Fruit fly (Drosophila melanogaster) whole organism, embryonic: ENCODE data around the gene isoQC.

Experiments
- Bdp1 ChIP-seq: fragments of 200-800 bp; sonication (Bioruptor generic); optimal IDR thresholded peaks from 3 replicates; lab custom pipeline; 2016; ENCODE audit warnings: missing biosample characterization, missing genetic modification characterization
- CG12391 ChIP-seq: fragments of 200-800 bp; sonication (Bioruptor generic); optimal IDR thresholded peaks from 3 replicates; lab custom pipeline; 2018; ENCODE audit warnings: missing biosample characterization, mild to moderate bottlenecking, missing genetic modification characterization, moderate library complexity
- CG12659 ChIP-seq: fragments of 200-800 bp; sonication (Bioruptor generic); optimal IDR thresholded peaks from 3 replicates; lab custom pipeline; 2017; ENCODE audit warnings: mild to moderate bottlenecking, missing biosample characterization, missing genetic modification reagents, missing genetic modification characterization
- CG12942 ChIP-seq: fragments of 200-800 bp; sonication (Bioruptor generic); optimal IDR thresholded peaks from 3 replicates; lab custom pipeline; 2016; ENCODE audit warnings: missing biosample characterization, missing genetic modification characterization
- CG14667 ChIP-seq: fragments of 200-800 bp; sonication (Bioruptor generic); IDR thresholded peaks from 2 replicates; pipeline ENCODE4 v1.3.6; 2022; ENCODE audit warnings: missing biosample characterization, missing genetic modification characterization
- CG16863 ChIP-seq: fragments of 200-800 bp; sonication (Bioruptor generic); optimal IDR thresholded peaks from 3 replicates; lab custom pipeline; 2016; ENCODE audit warnings: missing biosample characterization, missing genetic modification characterization
- CG17612 ChIP-seq: fragments of 200-800 bp; sonication (Bioruptor generic); IDR thresholded peaks from 2 replicates; pipeline ENCODE4 v1.3.6; 2022; ENCODE audit warnings: missing biosample characterization, missing genetic modification characterization
- CG17829 ChIP-seq: fragments of 200-800 bp; optimal IDR thresholded peaks from 2 replicates; lab custom pipeline; 2019; ENCODE audit warnings: missing biosample characterization, mild to moderate bottlenecking, missing genetic modification characterization, moderate library complexity
- CG17912 ChIP-seq: fragments of 200-800 bp; sonication (Bioruptor generic); optimal IDR thresholded peaks from 2 replicates; lab custom pipeline; 2018; ENCODE audit warnings: missing biosample characterization, mild to moderate bottlenecking, missing genetic modification characterization
- CG18599 ChIP-seq: fragments of 200-800 bp; sonication (Bioruptor generic); optimal IDR thresholded peaks from 3 replicates; lab custom pipeline; 2017; ENCODE audit warnings: missing biosample characterization, missing genetic modification characterization, mild to moderate bottlenecking, moderate library complexity, missing genetic modification reagents
- CG2199 ChIP-seq: fragments of 200-800 bp; sonication (Bioruptor generic); IDR thresholded peaks from 3 replicates; pipeline ENCODE4 v1.3.6; 2022; ENCODE audit warnings: missing biosample characterization, missing genetic modification characterization
- CG3163 ChIP-seq: fragments of 200-800 bp; sonication (Bioruptor generic); optimal IDR thresholded peaks from 3 replicates; lab custom pipeline; 2016; ENCODE audit warnings: missing biosample characterization, missing genetic modification characterization
- CG34376 ChIP-seq: fragments of 200-800 bp; sonication (Bioruptor generic); optimal IDR thresholded peaks from 2 replicates; lab custom pipeline; 2018; ENCODE audit warnings: missing biosample characterization, mild to moderate bottlenecking, missing genetic modification characterization
- CG4707 ChIP-seq: fragments of 200-800 bp; sonication (Bioruptor generic); optimal IDR thresholded peaks from 2 replicates; lab custom pipeline; 2018; ENCODE audit warnings: missing biosample characterization, mild to moderate bottlenecking, missing genetic modification characterization, moderate library complexity
- CG6254 ChIP-seq: fragments of 200-800 bp; sonication (Bioruptor generic); optimal IDR thresholded peaks from 3 replicates; lab custom pipeline; 2017; ENCODE audit warnings: mild to moderate bottlenecking, missing biosample characterization, missing genetic modification reagents, missing genetic modification characterization
- CG9609 ChIP-seq: fragments of 200-800 bp; sonication (Bioruptor generic); optimal IDR thresholded peaks from 3 replicates; lab custom pipeline; 2016; ENCODE audit warnings: missing biosample characterization, missing genetic modification characterization
- CG9797 ChIP-seq: fragments of 200-800 bp; sonication (Bioruptor generic); optimal IDR thresholded peaks from 3 replicates; lab custom pipeline; 2018; ENCODE audit warnings: missing biosample characterization, mild to moderate bottlenecking, missing genetic modification characterization
- Camta ChIP-seq: fragments of 200-800 bp; sonication (Bioruptor generic); optimal IDR thresholded peaks from 2 replicates; lab custom pipeline; 2016; ENCODE audit warnings: missing biosample characterization, missing genetic modification characterization
- E2f1 ChIP-seq: fragments of 200-800 bp; sonication (Bioruptor generic); IDR thresholded peaks from 2 replicates; pipeline ENCODE4 v1.3.6; 2022; ENCODE audit warnings: missing biosample characterization, missing genetic modification characterization
- GATAe ChIP-seq: fragments of 200-800 bp; sonication (Bioruptor generic); conservative IDR thresholded peaks from 2 replicates; pipeline ENCODE4 v1.3.6; 2022; ENCODE audit warnings: missing biosample characterization, missing genetic modification characterization
- HHEX ChIP-seq: fragments of 200-800 bp; sonication (Bioruptor generic); optimal IDR thresholded peaks from 3 replicates; lab custom pipeline; 2017; ENCODE audit warnings: missing biosample characterization, mild to moderate bottlenecking, missing genetic modification characterization, missing genetic modification reagents
- HmgZ ChIP-seq: fragments of 200-800 bp; sonication (Bioruptor generic); optimal IDR thresholded peaks from 2 replicates; lab custom pipeline; 2018; ENCODE audit warnings: missing biosample characterization, mild to moderate bottlenecking, missing genetic modification characterization
- Lim3 ChIP-seq: fragments of 200-800 bp; sonication (Bioruptor generic); IDR thresholded peaks from 2 replicates; pipeline ENCODE4 v1.3.6; 2022; ENCODE audit warnings: missing biosample characterization, missing genetic modification characterization
- Mrtf ChIP-seq: fragments of 200-800 bp; sonication (Bioruptor generic); IDR thresholded peaks from 3 replicates; pipeline ENCODE4 v1.3.6; 2022; ENCODE audit warnings: missing biosample characterization, missing genetic modification characterization
- Neu2 ChIP-seq: fragments of 200-800 bp; sonication (Bioruptor generic); optimal IDR thresholded peaks from 3 replicates; lab custom pipeline; 2016; ENCODE audit warnings: missing biosample characterization, missing genetic modification characterization, borderline replicate concordance
- abd-A ChIP-seq: fragments of 200-800 bp; sonication (Bioruptor generic); optimal IDR thresholded peaks from 3 replicates; lab custom pipeline; 2019; ENCODE audit warnings: missing biosample characterization, mild to moderate bottlenecking, missing genetic modification characterization, moderate library complexity
- ac ChIP-seq: fragments of 200-800 bp; sonication (Bioruptor generic); optimal IDR thresholded peaks from 3 replicates; lab custom pipeline; 2017; ENCODE audit warnings: missing biosample characterization, mild to moderate bottlenecking, missing genetic modification characterization
- ase ChIP-seq: fragments of 200-800 bp; sonication (Bioruptor generic); IDR thresholded peaks from 3 replicates; pipeline ENCODE4 v1.3.6; 2022; ENCODE audit warnings: missing biosample characterization, missing genetic modification characterization
- crol ChIP-seq: fragments of 200-800 bp; sonication (Bioruptor generic); IDR thresholded peaks from 2 replicates; pipeline ENCODE4 v1.3.6; 2022; ENCODE audit warnings: missing biosample characterization, missing genetic modification characterization
- dan ChIP-seq: fragments of 200-800 bp; sonication (Bioruptor generic); IDR thresholded peaks from 2 replicates; pipeline ENCODE4 v1.3.6; 2022; ENCODE audit warnings: missing biosample characterization, missing genetic modification characterization
- dati ChIP-seq: fragments of 200-800 bp; sonication (Bioruptor generic); IDR thresholded peaks from 2 replicates; pipeline ENCODE4 v1.3.6; 2022; ENCODE audit warnings: missing biosample characterization, missing genetic modification characterization
- exex ChIP-seq: fragments of 200-800 bp; sonication (Bioruptor generic); optimal IDR thresholded peaks from 4 replicates; lab custom pipeline; 2018; ENCODE audit warnings: missing biosample characterization, mild to moderate bottlenecking, missing genetic modification characterization, moderate library complexity
- grau ChIP-seq: fragments of 200-800 bp; optimal IDR thresholded peaks from 3 replicates; lab custom pipeline; 2019; ENCODE audit warnings: missing biosample characterization, mild to moderate bottlenecking, missing genetic modification characterization, moderate library complexity
- her ChIP-seq: fragments of 200-800 bp; sonication (Bioruptor generic); optimal IDR thresholded peaks from 2 replicates; lab custom pipeline; 2016; ENCODE audit warnings: missing biosample characterization, missing genetic modification characterization
- kay ChIP-seq: fragments of 200-800 bp; sonication (Bioruptor generic); optimal IDR thresholded peaks from 2 replicates; lab custom pipeline; 2016; ENCODE audit warnings: missing biosample characterization, missing genetic modification characterization
- klu ChIP-seq: fragments of 200-800 bp; sonication (Bioruptor generic); IDR thresholded peaks from 2 replicates; pipeline ENCODE4 v1.3.6; 2022; ENCODE audit warnings: missing biosample characterization, missing genetic modification characterization
- lab ChIP-seq: fragments of 200-800 bp; sonication (Bioruptor generic); optimal IDR thresholded peaks from 3 replicates; lab custom pipeline; 2017; ENCODE audit warnings: missing biosample characterization, missing genetic modification characterization, mild to moderate bottlenecking, moderate library complexity, missing genetic modification reagents
- lmd ChIP-seq: fragments of 200-800 bp; sonication (Bioruptor generic); IDR thresholded peaks from 2 replicates; pipeline ENCODE4 v1.3.6; 2022; ENCODE audit warnings: missing biosample characterization, missing genetic modification characterization
- org-1 ChIP-seq: fragments of 200-800 bp; sonication (Bioruptor generic); optimal IDR thresholded peaks from 2 replicates; lab custom pipeline; 2017; ENCODE audit warnings: missing biosample characterization, missing genetic modification characterization
- phol ChIP-seq: fragments of 200-800 bp; sonication (Bioruptor generic); optimal IDR thresholded peaks from 3 replicates; lab custom pipeline; 2018; ENCODE audit warnings: missing biosample characterization, mild to moderate bottlenecking, missing genetic modification characterization, moderate library complexity
- prd ChIP-seq, 3 experiments: fragments of >200 bp in 2 of 3; fragments of 200-800 bp in 1 of 3; sonication (Bioruptor generic) in 1 of 3; optimal IDR thresholded peaks in 2 of 3; IDR thresholded peaks in 1 of 3; 2 replicates in 2 of 3; 3 replicates in 1 of 3; pipeline versions ENCODE4 v1.3.6 to Lab custom; 2017 to 2022; ENCODE audit warnings: missing biosample characterization in 1 of 3, missing genetic modification characterization in 1 of 3
- pzg ChIP-seq: fragments of 200-800 bp; sonication (Bioruptor generic); optimal IDR thresholded peaks from 3 replicates; lab custom pipeline; 2018; ENCODE audit warnings: missing biosample characterization, mild to moderate bottlenecking, missing genetic modification characterization, moderate library complexity
- run ChIP-seq: fragments of 200-800 bp; sonication (Bioruptor generic); optimal IDR thresholded peaks from 3 replicates; lab custom pipeline; 2018; ENCODE audit warnings: missing biosample characterization, mild to moderate bottlenecking, missing genetic modification characterization
- salm ChIP-seq: fragments of 200-800 bp; sonication (Bioruptor generic); optimal IDR thresholded peaks from 2 replicates; lab custom pipeline; 2018; ENCODE audit warnings: missing biosample characterization, mild to moderate bottlenecking, missing genetic modification characterization
- slou ChIP-seq: fragments of 200-800 bp; sonication (Bioruptor generic); optimal IDR thresholded peaks from 3 replicates; lab custom pipeline; 2016; ENCODE audit warnings: missing biosample characterization, missing genetic modification characterization
- stc ChIP-seq: fragments of 200-800 bp; sonication (Bioruptor generic); IDR thresholded peaks from 2 replicates; pipeline ENCODE4 v1.3.6; 2022; ENCODE audit warnings: missing biosample characterization, missing genetic modification characterization
- sug ChIP-seq: fragments of 200-800 bp; optimal IDR thresholded peaks from 2 replicates; lab custom pipeline; 2019; ENCODE audit warnings: missing biosample characterization, mild to moderate bottlenecking, missing genetic modification characterization, moderate library complexity
- ttk ChIP-seq: fragments of 200-800 bp; sonication (Bioruptor generic); IDR thresholded peaks from 2 replicates; pipeline ENCODE4 v2.1.2; 2022; ENCODE audit warnings: missing biosample characterization, missing genetic modification characterization

The isoQC gene

DNA sequence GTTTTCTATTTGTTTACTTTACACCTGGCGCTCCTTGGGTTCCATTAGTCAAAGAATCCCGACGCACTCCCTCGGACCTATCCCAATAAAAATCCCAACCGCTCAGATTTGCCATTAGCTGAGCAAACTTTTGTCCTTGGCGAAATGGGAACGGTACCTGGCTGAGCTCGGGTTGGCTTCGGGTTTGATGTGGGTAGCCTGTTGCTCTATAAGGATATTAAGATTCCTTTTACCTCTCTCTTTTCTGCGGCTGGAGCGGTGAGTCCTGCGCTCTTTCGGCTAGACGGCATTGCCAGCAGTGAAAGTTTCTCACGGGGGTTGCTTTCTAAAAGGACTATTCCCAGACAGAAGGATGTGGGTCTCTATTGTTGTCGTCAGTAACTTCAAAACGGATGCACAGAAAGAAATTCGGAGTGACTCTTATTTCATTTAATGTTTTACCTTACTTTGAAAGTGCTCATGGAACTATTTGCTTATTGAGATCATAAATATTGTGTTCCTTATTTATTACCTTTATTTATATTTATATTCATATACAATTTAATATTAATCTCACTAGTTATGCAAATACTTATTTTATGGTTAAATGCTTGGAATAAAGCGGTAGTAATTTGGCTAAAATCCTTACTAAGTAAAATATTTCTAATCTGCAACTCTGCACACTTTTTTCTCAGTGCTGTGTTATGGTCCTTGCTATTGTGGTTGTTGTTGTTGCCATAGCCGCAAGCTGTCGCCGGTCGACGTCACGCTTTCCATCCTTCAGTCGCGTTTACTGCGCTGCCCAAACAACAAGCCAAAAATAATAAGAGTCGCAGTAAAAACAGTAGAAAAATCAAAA is 32.4 kb upstream of the isoQC start, which contains the start of gene CG5910 (continued):
- TF ChIP-seq HmgZ (tag; lab: Kevin White, UChicago) (peak; percentile 87), CG12942 (GFP tag; lab: Kevin White, UChicago) (peak; percentile 67), CG14667 (GFP tag; lab: Robert Waterston, UW) (peak; percentile 67; the same call in 1 of the 2 replicates), org-1 (GFP tag; lab: Kevin White, UChicago) (peak; percentile 86), her (no peak), sug (tag; lab: Kevin White, UChicago) (peak; percentile 84), stc (peak; percentile 78), CG18599 (GFP tag; lab: Kevin White, UChicago) (peak; percentile 96), CG17912 (no peak), ttk (GFP tag; lab: Robert Waterston, UW) (peak; percentile 76), prd (optimal IDR thresholded peaks at IDR 0.05; lab: Kevin White, UChicago) (no peak), prd (GFP tag; IDR thresholded peaks at IDR 0.05; lab: Robert Waterston, UW) (peak; percentile 82), kay (GFP tag; lab: Kevin White, UChicago) (peak; percentile 70), CG4707 (peak; percentile 34), CG9797 (no peak), CG17829 (tag; lab: Kevin White, UChicago) (peak; percentile 94), Mrtf (GFP tag; lab: Robert Waterston, UW) (peak; percentile 64; the same call in 2 of the 3 replicates), CG12391 (tag; lab: Kevin White, UChicago) (peak; percentile 94), crol (GFP tag; lab: Robert Waterston, UW) (no peak), CG2199 (GFP tag; lab: Robert Waterston, UW) (no peak), CG6254 (GFP tag; lab: Kevin White, UChicago) (peak; percentile 87), CG34376 (GFP tag; lab: Kevin White, UChicago) (peak; percentile 80), GATAe (GFP tag; lab: Robert Waterston, UW) (0 out of 2 replicates have a peak, but pooled peaks have one; percentile 23), lab (GFP tag; lab: Kevin White, UChicago) (no peak), exex (tag; lab: Kevin White, UChicago) (peak; percentile 63), dati (GFP tag; lab: Robert Waterston, UW) (no peak), salm (tag; lab: Kevin White, UChicago) (peak; percentile 79), abd-A (tag; lab: Kevin White, UChicago) (peak; percentile 61), dan (no peak), klu (GFP tag; lab: Robert Waterston, UW) (peak; percentile 72), Bdp1 (GFP tag; lab: Kevin White, UChicago) (peak; percentile 31), CG9609 (no peak), Neu2 (no peak), run (tag; lab: Kevin White, UChicago) (peak; percentile 84), ase (GFP tag; lab: Robert Waterston, UW) (peak; percentile 52; the same call in 1 of the 3 replicates), lmd (GFP tag; lab: Robert Waterston, UW) (peak; percentile 84), Lim3 (GFP tag; lab: Robert Waterston, UW) (0 out of 2 replicates have a peak, but pooled peaks have one; percentile 19), CG16863 (GFP tag; lab: Kevin White, UChicago) (peak; percentile 8), CG17612 (GFP tag; lab: Robert Waterston, UW) (peak; percentile 50; the same call in 1 of the 2 replicates), CG3163 (GFP tag; lab: Kevin White, UChicago) (peak; percentile 39), slou (GFP tag; lab: Kevin White, UChicago) (peak; percentile 78), pzg (GFP tag; lab: Kevin White, UChicago) (no peak), grau (tag; lab: Kevin White, UChicago) (peak; percentile 93), Camta (GFP tag; lab: Kevin White, UChicago) (no peak), CG12659 (GFP tag; lab: Kevin White, UChicago) (peak; percentile 94), HHEX (GFP tag; lab: Kevin White, UChicago) (peak; percentile 89), phol (peak; percentile 93), E2f1 (GFP tag; lab: Robert Waterston, UW) (peak; percentile 70), ac (GFP tag; lab: Kevin White, UChicago) (peak; percentile 40)
